Fruit fly (Drosophila melanogaster) whole organism: ENCODE data around the gene Gnf1.

ENCODE experiments used
- CG8478 ChIP-seq: fragments of >200 bp; optimal IDR thresholded peaks from 2 replicates; lab custom pipeline; 2018; ENCODE audit warnings: inconsistent platforms
- Dll ChIP-seq: fragments of >200 bp; optimal IDR thresholded peaks from 2 replicates; lab custom pipeline; 2017
- EcR ChIP-seq, 2 experiments: fragments of >200 bp; optimal IDR thresholded peaks; 2 replicates each; lab custom pipeline; 2017; ENCODE audit warnings: missing biosample characterization in 2 of 2, missing genetic modification characterization in 2 of 2, missing genetic modification reagents in 2 of 2
- pan ChIP-seq: fragments of >200 bp; optimal IDR thresholded peaks from 2 replicates; lab custom pipeline; 2017
- psq ChIP-seq: fragments of >200 bp; optimal IDR thresholded peaks from 2 replicates; lab custom pipeline; 2017
- usp ChIP-seq: fragments of >200 bp; optimal IDR thresholded peaks from 2 replicates; lab custom pipeline; 2017; ENCODE audit warnings: missing biosample characterization, missing genetic modification characterization, mixed read lengths

DNA sequence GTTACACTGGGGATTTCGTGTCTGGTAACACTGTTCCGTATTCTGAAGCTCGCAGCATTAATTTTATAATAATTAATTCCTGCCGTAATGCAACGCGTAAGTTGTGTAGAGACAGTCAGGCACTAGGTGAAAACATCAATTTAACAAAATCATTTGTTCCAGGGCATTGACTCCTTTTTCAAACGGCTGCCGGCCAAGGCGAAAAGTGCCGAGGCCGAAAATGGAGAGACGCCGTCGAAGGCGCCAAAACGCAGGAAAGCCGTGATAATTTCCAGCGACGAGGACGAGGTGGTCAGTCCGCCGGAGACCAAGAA lies 162 bp downstream of the Gnf1 start:
- TF ChIP-seq pan (lab: Kevin White, UChicago) (no peak), Dll (no peak), CG8478 (lab: Kevin White, UChicago) (no peak), psq (lab: Kevin White, UChicago) (no peak), usp (GFP tag; lab: Kevin White, UChicago) (no peak), EcR (GFP tag; optimal IDR thresholded peaks at IDR 0.05; lab: Kevin White, UChicago) (no peak)
